Fruit fly (Drosophila melanogaster): Measurements from ENCODE around the gene CG33080.

CG33080 gene

DNA sequence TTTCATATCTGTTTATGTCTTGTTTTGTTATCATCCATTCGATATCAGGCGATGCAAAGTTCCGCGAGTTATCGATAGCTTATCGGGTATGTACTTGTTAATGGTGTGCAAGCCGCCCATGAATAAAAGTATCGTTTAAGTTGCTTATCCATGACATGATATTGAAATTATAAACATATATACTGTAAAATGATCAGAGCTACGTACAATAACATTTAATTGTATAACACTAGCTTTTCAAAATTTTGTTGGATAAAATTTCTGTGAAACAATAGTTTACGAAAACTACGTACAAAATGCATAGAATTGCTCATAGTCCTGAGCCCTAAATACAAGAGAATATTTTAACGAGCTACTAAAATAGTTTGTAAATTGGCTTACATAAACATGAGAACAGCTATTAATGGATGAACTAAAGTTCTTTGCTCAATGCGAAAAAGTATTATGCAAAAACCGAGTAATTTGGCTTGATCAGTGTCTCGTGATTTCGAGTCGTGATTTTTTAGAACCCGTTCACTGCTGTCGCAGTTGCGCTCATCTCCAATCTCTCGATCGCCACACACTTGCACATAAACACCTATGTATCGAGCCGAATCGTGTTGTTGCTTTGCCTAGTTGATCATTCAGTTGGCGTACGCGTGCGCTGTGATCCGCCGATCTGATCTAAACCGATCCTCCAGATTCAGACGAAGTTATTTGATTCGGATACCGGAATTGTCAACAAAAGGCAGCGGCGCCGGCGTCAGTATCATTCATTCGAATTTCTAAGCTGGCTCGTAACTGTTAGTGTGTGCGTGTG lies 28.0 kb downstream of the CG33080 start, which contains the start of the genes PGAP1 and cv (continued):
- TF ChIP-seq CG17361 (GFP tag; IDR thresholded peaks at IDR 0.05), result peak; percentile 73; the same call in 2 of the 3 replicates
- TF ChIP-seq CG2678 (tag; optimal IDR thresholded peaks at IDR 0.05), result no peak
- no peak for TF ChIP-seq CG3163 (GFP tag; optimal IDR thresholded peaks at IDR 0.05)
- TF ChIP-seq CG30403 (GFP tag; optimal IDR thresholded peaks at IDR 0.05), result peak; percentile 70
- TF ChIP-seq Trl (optimal IDR thresholded peaks at IDR 0.05), result no peak
- TF ChIP-seq Trl (GFP tag; optimal IDR thresholded peaks at IDR 0.05), result peak; percentile 19
- peak; percentile 41 for TF ChIP-seq CG15514 (GFP tag; optimal IDR thresholded peaks at IDR 0.05)
- no peak for TF ChIP-seq Hr78 (GFP tag; optimal IDR thresholded peaks at IDR 0.05)
- no peak for TF ChIP-seq jumu (GFP tag; optimal IDR thresholded peaks at IDR 0.05)
- TF ChIP-seq ind (GFP tag; optimal IDR thresholded peaks at IDR 0.05), result peak; percentile 4
- no peak for TF ChIP-seq Fer3 (tag; optimal IDR thresholded peaks at IDR 0.05)
- no peak for TF ChIP-seq tx (GFP tag; optimal IDR thresholded peaks at IDR 0.05)
- TF ChIP-seq ham (GFP tag; IDR thresholded peaks at IDR 0.05), result no peak
- TF ChIP-seq pum (GFP tag; optimal IDR thresholded peaks at IDR 0.05), result no peak
- TF ChIP-seq CG10959 (GFP tag; IDR thresholded peaks at IDR 0.05), result no peak
- peak; percentile 16 for TF ChIP-seq CG1602 (GFP tag; optimal IDR thresholded peaks at IDR 0.05)
- TF ChIP-seq Ssrp (tag; optimal IDR thresholded peaks at IDR 0.05), result no peak
- no peak for TF ChIP-seq cad (GFP tag; optimal IDR thresholded peaks at IDR 0.05)
- TF ChIP-seq abd-A (tag; optimal IDR thresholded peaks at IDR 0.05), result no peak
- TF ChIP-seq fd64A (GFP tag; optimal IDR thresholded peaks at IDR 0.05), result no peak
- no peak for TF ChIP-seq D19B (GFP tag; optimal IDR thresholded peaks at IDR 0.05)
- TF ChIP-seq CG6175 (GFP tag; IDR thresholded peaks at IDR 0.05), result no peak
- TF ChIP-seq ro (GFP tag; IDR thresholded peaks at IDR 0.05), result no peak
- no peak for TF ChIP-seq CG3407 (GFP tag; optimal IDR thresholded peaks at IDR 0.05)
- peak; percentile 12; the same call in 1 of the 3 replicates for TF ChIP-seq CG34422 (GFP tag; IDR thresholded peaks at IDR 0.05)
- no peak for TF ChIP-seq slp2 (GFP tag; optimal IDR thresholded peaks at IDR 0.05)
- no peak for TF ChIP-seq CG17186 (GFP tag; optimal IDR thresholded peaks at IDR 0.05)
- TF ChIP-seq prd (optimal IDR thresholded peaks at IDR 0.05), result no peak
- no peak for TF ChIP-seq prd (GFP tag; IDR thresholded peaks at IDR 0.05)
- TF ChIP-seq CG13296 (GFP tag; optimal IDR thresholded peaks at IDR 0.05), result no peak
- no peak for TF ChIP-seq Awh (GFP tag; IDR thresholded peaks at IDR 0.05)
- no peak for TF ChIP-seq jigr1 (GFP tag; IDR thresholded peaks at IDR 0.05)
- TF ChIP-seq CG1529 (GFP tag; optimal IDR thresholded peaks at IDR 0.05), result no peak
- no peak for TF ChIP-seq fd3F (GFP tag; optimal IDR thresholded peaks at IDR 0.05)
- no peak for TF ChIP-seq BtbVII (GFP tag; optimal IDR thresholded peaks at IDR 0.05)
- no peak for TF ChIP-seq Mad (GFP tag; optimal IDR thresholded peaks at IDR 0.05)
- TF ChIP-seq CG12236 (GFP tag; optimal IDR thresholded peaks at IDR 0.05), result no peak
- TF ChIP-seq zfh1 (GFP tag; IDR thresholded peaks at IDR 0.05), result 0 out of 3 replicates have a peak, but pooled peaks have one; percentile 6
- TF ChIP-seq ash1 (GFP tag; optimal IDR thresholded peaks at IDR 0.05), result no peak
- TF ChIP-seq Dfd (GFP tag; optimal IDR thresholded peaks at IDR 0.05), result no peak
- TF ChIP-seq CG6689 (GFP tag; IDR thresholded peaks at IDR 0.05), result no peak
- peak; percentile 78 for TF ChIP-seq bbx (GFP tag; IDR thresholded peaks at IDR 0.05; ENCODE audit: partially characterized antibody)
- no peak for TF ChIP-seq exex (tag; optimal IDR thresholded peaks at IDR 0.05)
- no peak for TF ChIP-seq her (GFP tag; optimal IDR thresholded peaks at IDR 0.05)
- TF ChIP-seq bcd (GFP tag; optimal IDR thresholded peaks at IDR 0.05), result no peak
- TF ChIP-seq Dip2 (GFP tag; IDR thresholded peaks at IDR 0.05), result no peak
- peak; percentile 70; the same call in 1 of the 4 replicates for TF ChIP-seq chinmo (GFP tag; IDR thresholded peaks at IDR 0.05; ENCODE audit: partially characterized antibody)
- no peak; the same call in 1 of the 2 replicates for TF ChIP-seq NFAT (GFP tag; IDR thresholded peaks at IDR 0.05)
- TF ChIP-seq h (optimal IDR thresholded peaks at IDR 0.05), result no peak
- TF ChIP-seq HHEX (GFP tag; optimal IDR thresholded peaks at IDR 0.05), result no peak
- no peak for TF ChIP-seq Antp (GFP tag; optimal IDR thresholded peaks at IDR 0.05)

Data from whole organism, embryonic.